Fruit fly (Drosophila melanogaster): ENCODE results near the gene CG32436.

The CG32436 gene

DNA sequence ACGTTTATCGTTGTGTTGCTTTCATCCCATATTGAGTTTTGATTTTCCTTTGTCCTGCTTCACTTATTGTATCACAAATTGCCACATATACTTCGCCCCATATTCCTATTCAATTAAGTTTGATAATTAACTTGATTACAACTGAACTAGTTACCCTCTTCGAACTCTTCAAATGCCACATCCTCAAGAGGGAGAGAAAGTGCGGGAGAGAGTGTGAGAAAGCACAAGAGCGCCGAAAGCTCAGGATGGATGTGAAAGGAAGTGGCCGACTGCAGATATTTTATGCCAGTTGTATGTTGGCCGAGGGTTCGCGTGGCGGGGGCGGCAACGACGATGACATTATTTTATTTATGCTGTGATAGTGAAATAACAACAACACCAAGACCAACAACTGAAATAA, 25.4 kb upstream of the CG32436 start, which contains the start of gene Rab26:
TSS of gene Rab26 (plus strand) at position 301 of the 400 bp plus-strand sequence.
- TF ChIP-seq pan (optimal IDR thresholded peaks at IDR 0.05) (no peak), CG8478 (optimal IDR thresholded peaks at IDR 0.05) (no peak), EcR (GFP tag; optimal IDR thresholded peaks at IDR 0.05) (no peak), usp (GFP tag; optimal IDR thresholded peaks at IDR 0.05) (no peak), psq (optimal IDR thresholded peaks at IDR 0.05) (no peak), Dll (optimal IDR thresholded peaks at IDR 0.05) (no peak)

DNA sequence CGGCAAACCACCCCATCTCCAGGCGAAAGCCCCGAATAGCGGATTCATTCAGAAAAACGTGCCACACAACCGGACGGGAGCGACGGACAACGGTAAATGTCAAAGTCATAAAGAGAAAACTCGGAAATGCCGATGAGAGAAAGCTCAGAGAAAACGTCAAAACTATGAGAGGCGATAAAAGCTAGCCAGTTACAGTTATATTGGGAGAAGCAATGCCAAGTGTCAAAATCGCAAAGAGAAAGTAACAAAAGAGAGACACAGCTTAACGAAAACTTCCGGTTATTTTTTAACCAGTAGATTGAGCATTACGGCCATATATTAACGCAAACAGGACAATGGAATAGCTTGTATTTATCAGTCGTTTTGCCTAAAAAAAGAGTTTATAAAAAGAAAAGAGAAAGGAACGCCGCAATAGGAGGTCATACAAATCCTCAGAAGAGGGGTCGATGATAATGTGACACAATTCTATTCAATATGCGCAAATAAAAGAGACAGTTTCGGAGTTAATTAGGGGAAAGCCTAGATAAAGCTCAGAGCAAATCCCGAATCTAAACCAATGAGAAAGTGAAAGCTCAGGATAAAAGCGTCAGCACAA, 24.4 kb upstream of the CG32436 start:
- TF ChIP-seq CG8478 (optimal IDR thresholded peaks at IDR 0.05): no peak
- TF ChIP-seq usp (GFP tag; optimal IDR thresholded peaks at IDR 0.05): no peak
- no peak for TF ChIP-seq psq (optimal IDR thresholded peaks at IDR 0.05)

DNA sequence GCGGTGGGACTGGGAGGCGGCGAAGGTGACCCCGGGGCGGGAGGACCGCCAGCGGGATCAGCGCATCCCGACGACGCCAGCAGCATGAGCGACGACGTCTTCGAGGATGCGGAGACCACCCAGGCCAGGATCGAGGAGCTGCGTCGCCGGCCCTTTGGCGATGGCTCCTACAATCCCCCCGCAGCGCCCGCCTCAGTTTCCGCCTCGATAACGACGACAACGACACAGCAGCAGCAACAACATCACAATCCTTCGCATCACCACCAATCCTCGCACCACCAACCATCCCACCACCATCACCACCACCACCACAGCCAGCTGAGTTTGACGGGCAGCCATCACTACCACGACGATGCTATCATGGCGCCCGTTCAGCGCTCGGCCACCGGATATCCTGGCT, 23.9 kb upstream of the CG32436 start:
- TF ChIP-seq pan (optimal IDR thresholded peaks at IDR 0.05) (no peak), Dll (optimal IDR thresholded peaks at IDR 0.05) (no peak), EcR (GFP tag; optimal IDR thresholded peaks at IDR 0.05) (no peak), psq (optimal IDR thresholded peaks at IDR 0.05) (no peak), usp (GFP tag; optimal IDR thresholded peaks at IDR 0.05) (no peak), CG8478 (optimal IDR thresholded peaks at IDR 0.05) (no peak)

DNA sequence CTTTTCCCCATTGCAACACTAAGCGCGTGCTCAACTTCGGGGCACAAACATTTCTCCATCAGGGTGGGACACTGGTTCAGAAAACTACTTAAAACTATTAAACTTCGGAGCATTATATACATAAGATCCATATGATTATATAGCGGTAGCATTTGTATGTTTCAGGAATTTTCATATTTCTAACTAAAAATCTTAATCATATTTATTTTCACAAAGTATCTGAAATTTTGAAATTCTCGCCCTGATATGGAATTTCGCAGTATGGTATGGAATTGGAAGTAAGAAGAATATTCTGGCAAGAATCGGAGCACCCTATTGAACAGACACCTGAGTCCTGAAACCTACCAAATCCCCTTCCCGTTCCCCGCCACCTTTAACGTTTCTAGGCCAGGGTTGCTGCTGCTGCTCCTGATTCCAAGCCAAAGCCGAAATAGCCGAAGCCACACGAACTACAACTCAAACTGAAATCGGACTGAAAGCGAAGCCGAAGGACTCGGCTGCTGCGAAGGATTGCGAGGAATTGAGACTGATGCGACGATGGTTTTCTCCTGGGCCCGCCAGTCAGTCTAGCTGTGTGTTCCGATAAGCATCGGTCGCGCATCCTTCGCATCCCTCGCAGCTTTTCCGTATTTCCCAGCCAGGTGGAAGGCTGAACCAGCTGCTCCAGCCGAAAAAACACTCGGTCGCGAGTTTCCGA, 21.9 kb upstream of the CG32436 start:
- no peak for TF ChIP-seq Dll (optimal IDR thresholded peaks at IDR 0.05)
- no peak for TF ChIP-seq psq (optimal IDR thresholded peaks at IDR 0.05)
- no peak for TF ChIP-seq EcR (GFP tag; optimal IDR thresholded peaks at IDR 0.05)
- no peak for TF ChIP-seq pan (optimal IDR thresholded peaks at IDR 0.05)
- TF ChIP-seq usp (GFP tag; optimal IDR thresholded peaks at IDR 0.05): no peak
- TF ChIP-seq CG8478 (optimal IDR thresholded peaks at IDR 0.05): no peak

DNA sequence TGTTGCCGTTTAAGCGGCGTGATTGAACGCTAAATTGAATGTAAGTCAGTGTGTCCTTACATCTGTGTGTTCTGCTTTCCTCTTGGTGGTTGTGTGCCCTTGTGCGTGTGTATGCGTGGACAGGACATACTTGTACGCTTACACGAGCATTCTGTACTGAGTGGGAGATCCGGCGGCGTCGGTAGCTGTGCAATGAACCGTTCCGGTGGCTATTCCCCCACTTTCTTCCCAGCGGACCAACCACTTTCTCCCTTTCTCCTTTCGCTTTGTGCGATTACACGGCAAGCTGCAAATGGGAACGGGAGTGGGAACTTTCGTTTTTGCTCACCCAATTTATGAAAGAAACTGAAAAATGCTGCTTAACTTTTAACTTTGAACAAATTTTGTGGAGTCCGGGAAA, 19.1 kb upstream of the CG32436 start:
- no peak for TF ChIP-seq usp (GFP tag; optimal IDR thresholded peaks at IDR 0.05)

DNA sequence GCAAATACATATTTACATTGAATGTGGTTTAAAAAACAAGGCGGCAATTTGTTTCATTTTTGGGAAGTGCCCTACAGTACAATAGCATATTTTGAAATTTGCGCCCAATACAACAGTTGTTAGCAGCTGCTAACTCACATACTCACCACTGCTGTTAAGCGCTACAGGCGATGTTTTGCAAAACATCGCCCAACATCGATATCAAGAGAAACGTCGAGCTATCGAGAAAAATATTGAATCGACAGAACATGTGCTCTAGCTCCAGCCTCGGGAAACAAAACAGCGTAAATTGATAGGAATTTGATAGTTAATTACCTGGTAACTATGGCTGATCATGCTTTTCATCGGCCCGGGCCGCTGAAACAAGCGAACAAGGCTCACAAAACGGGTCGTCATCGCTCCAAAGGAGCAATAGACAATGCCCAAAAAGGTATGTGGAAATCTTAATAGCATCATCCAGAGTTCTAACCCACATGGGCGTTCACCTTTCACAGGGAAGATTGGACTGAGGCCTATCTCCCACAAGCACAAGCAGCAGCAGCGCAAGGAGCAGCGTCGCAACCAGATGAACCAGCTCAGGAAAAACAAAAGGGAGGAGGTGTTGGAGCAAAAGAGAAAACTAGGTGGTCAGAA, 8.7 kb upstream of the CG32436 start, which contains the start of gene Tsr1:
TSS of gene Tsr1 (plus strand) at position 217 of the 633 bp plus-strand sequence.
- TF ChIP-seq psq (optimal IDR thresholded peaks at IDR 0.05) (no peak), usp (GFP tag; optimal IDR thresholded peaks at IDR 0.05) (no peak)

DNA sequence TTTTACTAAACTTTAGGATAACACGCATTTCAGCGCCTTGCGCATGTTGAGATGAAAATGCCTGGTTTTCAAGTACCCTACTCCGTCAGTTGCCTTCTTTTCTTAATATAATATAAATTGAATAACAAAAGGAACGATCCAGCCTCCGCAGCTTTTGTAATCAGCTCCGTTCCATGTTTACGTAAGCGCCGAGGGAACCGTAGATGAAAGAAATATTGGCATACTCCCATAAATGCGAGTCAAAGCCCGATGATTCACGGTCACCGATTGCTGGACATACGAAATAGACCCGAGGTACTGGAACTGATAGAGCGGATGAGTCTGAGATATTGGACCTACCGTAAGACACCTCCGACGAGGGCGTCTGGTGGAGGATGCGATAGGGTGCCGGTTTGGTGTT, 1.2 kb upstream of the CG32436 start:
- no peak for TF ChIP-seq psq (optimal IDR thresholded peaks at IDR 0.05)
- TF ChIP-seq EcR (GFP tag; optimal IDR thresholded peaks at IDR 0.05): no peak
- no peak for TF ChIP-seq pan (optimal IDR thresholded peaks at IDR 0.05)
- TF ChIP-seq usp (GFP tag; optimal IDR thresholded peaks at IDR 0.05): no peak
- TF ChIP-seq Dll (optimal IDR thresholded peaks at IDR 0.05): no peak
- no peak for TF ChIP-seq CG8478 (optimal IDR thresholded peaks at IDR 0.05)

DNA sequence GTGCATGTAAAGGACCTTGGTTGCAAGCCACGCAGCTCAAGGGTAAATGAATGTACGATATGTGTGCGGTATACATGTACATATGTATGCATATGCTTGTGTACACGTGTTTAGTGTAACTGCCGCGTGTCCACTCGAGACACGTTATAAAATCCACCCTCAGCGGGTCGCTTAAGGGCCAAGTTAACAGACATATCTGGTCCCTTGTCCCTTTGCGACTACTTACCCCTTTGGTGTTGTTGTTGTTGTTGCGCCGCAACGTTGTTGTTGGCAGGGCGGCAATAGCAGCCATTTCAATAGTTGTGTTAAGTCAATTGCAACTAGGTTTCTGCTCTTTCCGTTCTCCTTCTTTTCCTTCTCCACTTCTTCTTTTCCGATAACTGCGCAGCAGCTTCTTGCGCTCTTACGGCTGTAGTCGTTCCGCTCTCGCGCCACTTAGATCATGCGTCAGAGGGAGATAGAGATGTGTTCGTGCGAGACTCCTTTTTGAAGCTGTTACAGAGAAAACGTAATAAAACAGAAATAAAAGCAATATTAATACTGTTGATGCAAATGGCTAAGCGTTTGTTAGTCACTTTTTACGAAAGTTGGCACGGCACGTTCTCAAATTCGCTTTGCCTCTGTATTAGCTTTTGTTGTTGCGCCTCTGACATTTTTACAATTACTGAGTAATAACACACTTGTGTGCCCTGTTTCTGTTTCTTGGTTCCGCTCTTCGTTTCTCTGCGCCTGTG, 2.8 kb downstream of the CG32436 start:
- no peak for TF ChIP-seq Dll (optimal IDR thresholded peaks at IDR 0.05)
- TF ChIP-seq usp (GFP tag; optimal IDR thresholded peaks at IDR 0.05): no peak
- TF ChIP-seq psq (optimal IDR thresholded peaks at IDR 0.05): no peak
- no peak for TF ChIP-seq EcR (GFP tag; optimal IDR thresholded peaks at IDR 0.05)
- no peak for TF ChIP-seq pan (optimal IDR thresholded peaks at IDR 0.05)
- no peak for TF ChIP-seq CG8478 (optimal IDR thresholded peaks at IDR 0.05)

DNA sequence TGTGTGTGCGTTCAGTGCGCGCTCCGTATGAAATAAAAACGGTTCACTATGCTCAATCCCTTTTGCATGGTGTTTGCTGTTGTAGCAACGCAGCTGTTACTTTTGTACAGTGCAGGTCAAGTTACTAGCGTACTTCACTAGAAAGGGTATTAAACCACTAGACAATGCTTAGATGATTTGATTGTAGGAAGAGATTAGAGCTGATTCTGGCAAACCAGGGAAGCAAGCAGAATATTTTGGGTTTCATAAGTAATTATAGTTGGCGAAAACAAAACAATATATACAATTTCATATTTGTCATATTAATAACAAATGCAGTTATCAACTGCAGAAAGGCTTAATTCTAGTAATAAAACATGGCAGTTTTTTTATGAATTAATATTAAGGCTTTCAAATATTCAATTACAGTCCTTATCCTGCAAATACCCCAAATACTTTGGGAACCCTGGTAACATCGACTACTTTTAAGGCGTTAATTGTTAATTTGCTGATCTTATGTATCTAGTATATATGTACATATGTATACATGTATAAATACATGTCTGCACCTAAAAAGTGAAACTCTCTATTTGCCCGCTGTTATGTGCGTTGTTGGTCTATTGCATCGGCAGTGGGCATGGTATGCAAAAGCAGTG, 3.5 kb downstream of the CG32436 start:
- no peak for TF ChIP-seq psq (optimal IDR thresholded peaks at IDR 0.05)
- no peak for TF ChIP-seq Dll (optimal IDR thresholded peaks at IDR 0.05)
- no peak for TF ChIP-seq usp (GFP tag; optimal IDR thresholded peaks at IDR 0.05)
- no peak for TF ChIP-seq EcR (GFP tag; optimal IDR thresholded peaks at IDR 0.05)
- TF ChIP-seq CG8478 (optimal IDR thresholded peaks at IDR 0.05): no peak
- no peak for TF ChIP-seq pan (optimal IDR thresholded peaks at IDR 0.05)

DNA sequence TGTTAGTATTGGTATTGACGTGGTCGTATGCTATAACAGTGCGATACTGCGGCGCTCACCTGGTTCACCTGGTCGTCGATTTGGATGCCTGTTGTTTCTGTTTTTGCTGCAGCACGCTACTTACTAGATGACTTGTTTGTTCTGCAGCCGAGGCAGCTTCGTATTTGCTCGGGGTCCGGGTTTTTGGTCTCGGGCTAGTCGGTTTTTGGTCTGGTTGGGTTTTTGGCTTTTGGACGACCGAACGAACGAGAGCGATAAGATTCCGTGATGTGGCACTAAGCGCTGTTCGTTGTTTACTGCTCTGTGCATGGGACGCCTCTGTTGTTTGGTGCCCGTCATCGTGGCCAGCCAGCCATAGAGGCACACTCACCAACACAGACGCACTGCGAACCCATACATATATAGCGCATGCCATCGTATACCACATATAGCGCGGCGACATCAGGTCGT, 5.2 kb downstream of the CG32436 start, which contains the start of gene ebd2:
TSS of gene ebd2 (minus strand) at position 306 of the 450 bp plus-strand sequence.
- TF ChIP-seq EcR (GFP tag; optimal IDR thresholded peaks at IDR 0.05): no peak
- TF ChIP-seq CG8478 (optimal IDR thresholded peaks at IDR 0.05): no peak
- TF ChIP-seq Dll (optimal IDR thresholded peaks at IDR 0.05): no peak
- TF ChIP-seq usp (GFP tag; optimal IDR thresholded peaks at IDR 0.05): no peak
- TF ChIP-seq pan (optimal IDR thresholded peaks at IDR 0.05): no peak
- TF ChIP-seq psq (optimal IDR thresholded peaks at IDR 0.05): no peak

DNA sequence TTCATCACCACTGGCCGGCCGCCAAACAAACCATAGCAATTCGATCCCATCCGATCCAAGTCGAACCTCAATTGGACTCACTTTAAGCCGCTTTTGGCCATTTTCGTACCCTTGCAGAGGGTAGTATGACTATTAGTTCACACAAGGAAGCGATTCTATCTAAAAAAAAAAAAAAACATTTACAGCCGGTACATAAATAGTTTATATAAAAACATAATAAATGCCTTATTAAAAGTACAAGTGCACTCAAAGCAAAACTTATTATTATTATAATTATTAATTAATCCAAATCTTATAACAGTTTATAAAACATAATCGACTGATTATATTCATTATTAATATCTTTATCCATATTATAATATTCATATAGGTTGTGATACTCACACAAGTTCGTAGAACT, 12.6 kb downstream of the CG32436 start, which contains the start of gene CG12971:
TSS of gene CG12971 (minus strand) at position 101 of the 400 bp plus-strand sequence.
- TF ChIP-seq psq (optimal IDR thresholded peaks at IDR 0.05) (no peak), EcR (GFP tag; optimal IDR thresholded peaks at IDR 0.05) (no peak), CG8478 (optimal IDR thresholded peaks at IDR 0.05) (no peak), usp (GFP tag; optimal IDR thresholded peaks at IDR 0.05) (no peak), pan (optimal IDR thresholded peaks at IDR 0.05) (no peak)
